Fruit fly (Drosophila melanogaster) Kc167 (cell line): Measurements from ENCODE around the gene SmE.

Experiments
- Myc ChIP-seq: fragments of >200 bp; optimal IDR thresholded peaks from 2 replicates; lab custom pipeline; 2017; ENCODE audit warnings: missing external identifiers
- h ChIP-seq: fragments of >200 bp; optimal IDR thresholded peaks from 3 replicates; lab custom pipeline; 2018; ENCODE audit warnings: missing external identifiers
- insv ChIP-seq: fragments of >200 bp; optimal IDR thresholded peaks from 3 replicates; lab custom pipeline; 2018; ENCODE audit warnings: missing external identifiers
- ttk ChIP-seq: sonication (Bioruptor generic); optimal IDR thresholded peaks from 2 replicates; lab custom pipeline; 2017; ENCODE audit warnings: missing external identifiers

DNA sequence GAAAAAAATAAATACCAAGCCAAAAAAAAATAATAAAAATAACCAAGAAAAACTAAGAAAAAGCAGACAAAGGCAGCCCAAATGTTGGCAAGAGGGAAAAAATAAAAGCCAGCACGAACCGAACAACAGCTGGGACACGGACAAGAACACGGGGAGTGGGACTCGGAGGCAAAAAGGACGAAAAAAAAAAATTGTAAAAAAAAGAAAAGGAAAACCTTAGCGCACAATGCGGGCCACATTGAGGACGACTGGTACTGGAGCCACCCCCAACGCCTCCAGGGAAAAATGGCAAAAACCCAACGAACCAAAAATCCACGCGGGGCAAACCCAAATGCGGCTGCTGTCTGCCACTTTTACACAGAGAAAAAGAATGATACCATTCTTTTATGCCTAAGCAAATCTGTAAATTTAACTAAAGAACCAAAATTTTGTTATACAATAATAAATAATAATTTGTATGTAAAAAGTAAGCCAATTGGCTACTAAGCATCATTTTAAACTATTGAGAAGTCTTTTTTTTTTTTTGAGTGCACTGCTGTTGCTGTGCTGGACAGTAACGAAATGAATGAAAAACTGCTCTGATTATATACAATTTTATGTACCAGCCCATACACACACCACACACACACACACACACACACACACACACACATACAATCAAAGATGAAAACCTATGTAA is 47.0 kb upstream of the SmE start:
- TF ChIP-seq h (lab: Kevin White, UChicago) (no peak), insv (no peak), ttk (lab: Kevin White, UChicago) (no peak), Myc (lab: Kevin White, UChicago) (no peak)
